Worm (Caenorhabditis elegans) whole organism, late embryonic: Measurements from ENCODE around the gene K01G12.22.

Source experiments
- C38D4.7 ChIP-seq: fragments of 200-800 bp; sonication (Bioruptor generic); optimal IDR thresholded peaks from 2 replicates; lab custom pipeline; 2018; ENCODE audit warnings: mild to moderate bottlenecking, missing genetic modification characterization, moderate library complexity, missing compliant biosample characterization
- F13H6.1 ChIP-seq: sonication (generic microtip); optimal IDR thresholded peaks from 2 replicates; lab custom pipeline; 2016; ENCODE audit warnings: missing genetic modification characterization, missing compliant biosample characterization
- ama-1 ChIP-seq: fragments of 150-350 bp; optimal IDR thresholded peaks from 2 replicates; lab custom pipeline; 2014
- ceh-9 ChIP-seq: sonication (generic microtip); optimal IDR thresholded peaks from 2 replicates; lab custom pipeline; 2016; ENCODE audit warnings: mild to moderate bottlenecking, missing genetic modification characterization, inconsistent platforms, missing compliant biosample characterization
- dmd-4 ChIP-seq: sonication (generic microtip); optimal IDR thresholded peaks from 2 replicates; lab custom pipeline; 2016; ENCODE audit warnings: borderline replicate concordance, missing genetic modification characterization, missing compliant biosample characterization
- elt-2 ChIP-seq: sonication (generic microtip); optimal IDR thresholded peaks from 2 replicates; lab custom pipeline; 2016; ENCODE audit warnings: missing genetic modification reagents, missing genetic modification characterization, missing compliant biosample characterization
- fkh-10 ChIP-seq: fragments of 150-350 bp; optimal IDR thresholded peaks from 2 replicates; lab custom pipeline; 2014; ENCODE audit warnings: missing biosample characterization, missing genetic modification reagents, missing genetic modification characterization
- hlh-15 ChIP-seq: sonication (generic microtip); optimal IDR thresholded peaks from 2 replicates; lab custom pipeline; 2016; ENCODE audit warnings: missing genetic modification characterization, missing compliant biosample characterization
- hlh-30 ChIP-seq: sonication (generic microtip); optimal IDR thresholded peaks from 2 replicates; lab custom pipeline; 2017; ENCODE audit warnings: antibody characterized with exemption, missing genetic modification characterization, missing compliant biosample characterization; ENCODE audit not compliant: insufficient read depth

DNA sequence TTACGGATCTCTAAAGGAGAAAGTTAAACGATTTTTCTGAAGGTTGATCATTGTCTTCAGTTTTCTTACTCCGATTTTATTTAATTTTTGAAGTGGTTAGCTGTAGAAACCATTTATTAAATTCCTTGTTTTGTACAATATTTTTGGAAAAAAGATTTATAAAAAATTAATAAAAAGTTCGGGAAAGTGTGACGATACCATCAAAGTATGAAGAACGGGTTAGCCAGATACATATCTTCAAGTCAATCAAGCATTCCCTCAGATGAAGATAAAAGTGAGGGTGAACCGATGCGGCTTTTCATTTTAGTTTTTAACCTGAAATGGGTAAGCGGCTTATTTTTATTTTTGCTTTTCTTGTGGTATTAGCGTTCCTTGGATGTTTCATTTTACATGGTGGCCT, 26.5 kb upstream of the K01G12.22 start, which contains the start of gene R05A10.6:
- TF ChIP-seq fkh-10 = no peak
- TF ChIP-seq ama-1 (lab: Kevin White, UChicago) = no peak
- no peak for TF ChIP-seq F13H6.1 (tag; lab: Kevin White, UChicago)
- TF ChIP-seq elt-2 (tag; lab: Kevin White, UChicago) = no peak
- no peak for TF ChIP-seq hlh-30 (tag; lab: Kevin White, UChicago)
- no peak for TF ChIP-seq hlh-15 (tag; lab: Kevin White, UChicago)
- TF ChIP-seq ceh-9 (tag; lab: Kevin White, UChicago) = no peak
- TF ChIP-seq dmd-4 = no peak
- no peak for TF ChIP-seq C38D4.7
